5 fruit fly cellular contexts compared by ENCODE assay signal in the genomic region with DNA sequence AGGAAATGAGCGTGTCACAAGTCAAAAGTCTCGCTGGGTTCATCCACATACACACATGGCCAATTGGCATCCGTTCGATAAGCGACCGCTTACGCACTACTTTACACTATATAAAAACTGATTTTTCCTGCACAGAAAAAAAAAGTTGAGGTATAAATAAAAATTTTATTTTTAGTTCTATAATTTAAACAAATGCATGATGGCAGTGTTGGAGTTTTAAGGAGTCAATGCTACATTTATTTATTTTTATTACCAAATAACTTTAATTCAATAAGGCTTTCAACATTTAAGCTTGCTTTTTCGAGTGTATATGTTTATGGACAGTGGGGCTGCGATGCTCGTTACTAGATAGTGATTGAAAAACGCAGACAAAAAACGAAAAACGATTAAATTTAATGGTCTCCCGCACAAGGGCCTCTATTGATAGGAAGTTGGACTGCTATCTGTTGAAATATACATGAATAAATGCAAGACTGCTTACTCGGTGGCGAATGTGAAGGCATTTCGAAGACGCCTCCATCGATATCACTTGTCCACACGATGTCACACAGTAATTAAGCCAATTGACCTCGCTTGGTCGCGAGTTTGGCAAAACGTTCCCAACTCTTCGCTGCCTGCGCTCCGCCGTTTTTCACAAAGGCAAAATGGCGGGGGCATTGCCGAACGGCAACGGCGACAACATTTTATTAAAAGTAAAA.
TF ChIP-seq lines count a peak whose summit lies in the region.

No protein-coding gene starts in this region.

- TF ChIP-seq CTCF in whole organism, embryonic (GFP tag; optimal IDR thresholded peaks at IDR 0.05; lab: Kevin White, UChicago) = no peak

TF ChIP-seq in whole organism, adult, 20 proteins besides CTCF, POLR2A, EP300 and RAD21:
- TF ChIP-seq CG14711 (tag; optimal IDR thresholded peaks at IDR 0.05; lab: Kevin White, UChicago) (peak; percentile 25), CG12768 (GFP tag; optimal IDR thresholded peaks at IDR 0.05; lab: Kevin White, UChicago) (peak; percentile 18), Clk (GFP tag; optimal IDR thresholded peaks at IDR 0.05; lab: Kevin White, UChicago) (no peak), kay (GFP tag; lab: Kevin White, UChicago; ENCODE audit: borderline replicate concordance) (peak; percentile 61), CG7045 (GFP tag; optimal IDR thresholded peaks at IDR 0.05; lab: Kevin White, UChicago) (no peak), CG7101 (tag; optimal IDR thresholded peaks at IDR 0.05; lab: Kevin White, UChicago) (peak; percentile 18), CG33017 (tag; optimal IDR thresholded peaks at IDR 0.05; lab: Kevin White, UChicago) (peak; percentile 34), toe (GFP tag; optimal IDR thresholded peaks at IDR 0.05; lab: Kevin White, UChicago) (no peak), CG5204 (GFP tag; optimal IDR thresholded peaks at IDR 0.05; lab: Kevin White, UChicago) (no peak)
TF ChIP-seq in whole organism, adult: peak in this region for 5.

TF ChIP-seq in whole organism, embryonic, 481 proteins besides CTCF, POLR2A, EP300 and RAD21 (continues in another document):
- TF ChIP-seq Hmx (GFP tag; optimal IDR thresholded peaks at IDR 0.05; lab: Kevin White, UChicago) (no peak), CG8388 (GFP tag; optimal IDR thresholded peaks at IDR 0.05; lab: Kevin White, UChicago) (peak; percentile 88), fu2 (GFP tag; optimal IDR thresholded peaks at IDR 0.05; lab: Kevin White, UChicago) (no peak), Lhr (GFP tag; optimal IDR thresholded peaks at IDR 0.05; lab: Kevin White, UChicago) (peak; percentile 33), gfzf (GFP tag; optimal IDR thresholded peaks at IDR 0.05; lab: Kevin White, UChicago) (no peak), ham (GFP tag; IDR thresholded peaks at IDR 0.05; lab: Robert Waterston, UW) (no peak), Myb (GFP tag; optimal IDR thresholded peaks at IDR 0.05; lab: Kevin White, UChicago) (no peak), stc (GFP tag; IDR thresholded peaks at IDR 0.05; lab: Robert Waterston, UW) (peak; percentile 57), CG8281 (tag; optimal IDR thresholded peaks at IDR 0.05; lab: Kevin White, UChicago) (peak; percentile 47), cg (GFP tag; optimal IDR thresholded peaks at IDR 0.05; lab: Kevin White, UChicago) (no peak), CG11560 (tag; IDR thresholded peaks at IDR 0.05; lab: Robert Waterston, UW) (0 out of 3 replicates have a peak, but pooled peaks have one; percentile 13), CG11696 (GFP tag; IDR thresholded peaks at IDR 0.05; lab: Robert Waterston, UW) (peak; percentile 47; the same call in 1 of the 2 replicates), CG3407 (GFP tag; optimal IDR thresholded peaks at IDR 0.05; lab: Kevin White, UChicago) (peak; percentile 62), CG3065 (GFP tag; optimal IDR thresholded peaks at IDR 0.05; lab: Kevin White, UChicago) (no peak), Gsc (GFP tag; IDR thresholded peaks at IDR 0.05; lab: Robert Waterston, UW) (no peak), ro (GFP tag; IDR thresholded peaks at IDR 0.05; lab: Robert Waterston, UW) (peak; percentile 9; the same call in 1 of the 2 replicates), p53 (GFP tag; optimal IDR thresholded peaks at IDR 0.05; lab: Kevin White, UChicago) (no peak), ssp (GFP tag; IDR thresholded peaks at IDR 0.05; lab: Robert Waterston, UW) (peak; percentile 45; the same call in 1 of the 2 replicates)

TF ChIP-seq in whole organism, prepupa, 60 proteins besides CTCF, POLR2A, EP300 and RAD21 (continues in another document):
- peak; percentile 41 for TF ChIP-seq CG8319 (GFP tag; optimal IDR thresholded peaks at IDR 0.05; lab: Kevin White, UChicago)
- TF ChIP-seq Eip93F (GFP tag; optimal IDR thresholded peaks at IDR 0.05; lab: Kevin White, UChicago) = no peak
- TF ChIP-seq dsx (GFP tag; optimal IDR thresholded peaks at IDR 0.05; lab: Kevin White, UChicago; ENCODE audit: poor library complexity, severe bottlenecking) = peak; percentile 83
- peak; percentile 54 for TF ChIP-seq CG11762 (GFP tag; optimal IDR thresholded peaks at IDR 0.05; lab: Kevin White, UChicago; ENCODE audit: insufficient read depth)
- peak; percentile 64 for TF ChIP-seq CG16779 (tag; optimal IDR thresholded peaks at IDR 0.05; lab: Kevin White, UChicago)
- TF ChIP-seq CG11902 (GFP tag; optimal IDR thresholded peaks at IDR 0.05; lab: Kevin White, UChicago) = peak; percentile 34
- TF ChIP-seq eg (GFP tag; IDR thresholded peaks at IDR 0.05; lab: Robert Waterston, UW) = peak; percentile 85
- TF ChIP-seq Hr4 (GFP tag; optimal IDR thresholded peaks at IDR 0.05; lab: Kevin White, UChicago) = peak; percentile 86
- TF ChIP-seq Eip78C (GFP tag; lab: Kevin White, UChicago) = peak; percentile 94
- TF ChIP-seq Hr38 (GFP tag; optimal IDR thresholded peaks at IDR 0.05; lab: Kevin White, UChicago) = no peak
- peak; percentile 41 for TF ChIP-seq Sox15 (GFP tag; optimal IDR thresholded peaks at IDR 0.05; lab: Kevin White, UChicago)
- TF ChIP-seq CG6808 (GFP tag; optimal IDR thresholded peaks at IDR 0.05; lab: Kevin White, UChicago) = peak; percentile 76
- peak; percentile 87 for TF ChIP-seq CG6163 (GFP tag; IDR thresholded peaks at IDR 0.05; lab: Robert Waterston, UW)
- peak; percentile 25 for TF ChIP-seq Ets21C (GFP tag; optimal IDR thresholded peaks at IDR 0.05; lab: Kevin White, UChicago)
- TF ChIP-seq CG4318 (GFP tag; optimal IDR thresholded peaks at IDR 0.05; lab: Kevin White, UChicago) = peak; percentile 38
- peak; percentile 38 for TF ChIP-seq CG31627 (GFP tag; optimal IDR thresholded peaks at IDR 0.05; lab: Kevin White, UChicago)
- peak; percentile 83 for TF ChIP-seq CG32006 (GFP tag; optimal IDR thresholded peaks at IDR 0.05; lab: Kevin White, UChicago)
- no peak for TF ChIP-seq vri (GFP tag; optimal IDR thresholded peaks at IDR 0.05; lab: Kevin White, UChicago)
- TF ChIP-seq CG7368 (GFP tag; optimal IDR thresholded peaks at IDR 0.05; lab: Kevin White, UChicago) = peak; percentile 51

TF ChIP-seq in whole organism, pupa, 21 proteins besides CTCF, POLR2A, EP300 and RAD21 (continues in another document):
- TF ChIP-seq CG4496 (GFP tag; IDR thresholded peaks at IDR 0.05; lab: Robert Waterston, UW) (peak; percentile 87), Pif1B (GFP tag; optimal IDR thresholded peaks at IDR 0.05; lab: Kevin White, UChicago) (peak; percentile 64), Pif1A (GFP tag; optimal IDR thresholded peaks at IDR 0.05; lab: Kevin White, UChicago) (peak; percentile 71), CG10348 (GFP tag; IDR thresholded peaks at IDR 0.05; lab: Robert Waterston, UW) (0 out of 2 replicates have a peak, but pooled peaks have one; percentile 17), CG15710 (tag; optimal IDR thresholded peaks at IDR 0.05; lab: Kevin White, UChicago) (peak; percentile 86), EcR (GFP tag; optimal IDR thresholded peaks at IDR 0.05; lab: Kevin White, UChicago) (peak; percentile 46), CG13204 (GFP tag; optimal IDR thresholded peaks at IDR 0.05; lab: Kevin White, UChicago) (peak; percentile 21), CG34367 (tag; optimal IDR thresholded peaks at IDR 0.05; lab: Kevin White, UChicago) (peak; percentile 78), rn (GFP tag; IDR thresholded peaks at IDR 0.05; lab: Robert Waterston, UW) (peak; percentile 46; the same call in 1 of the 2 replicates), CG8301 (tag; optimal IDR thresholded peaks at IDR 0.05; lab: Kevin White, UChicago) (peak; percentile 79), D1 (tag; optimal IDR thresholded peaks at IDR 0.05; lab: Kevin White, UChicago) (peak; percentile 66), CG17806 (tag; optimal IDR thresholded peaks at IDR 0.05; lab: Kevin White, UChicago) (peak; percentile 86), fd96Ca (GFP tag; IDR thresholded peaks at IDR 0.05; lab: Robert Waterston, UW) (no peak), CG12605 (GFP tag; IDR thresholded peaks at IDR 0.05; lab: Robert Waterston, UW) (peak; percentile 72), Ets98B (GFP tag; IDR thresholded peaks at IDR 0.05; lab: Robert Waterston, UW) (peak; percentile 82), gl (tag; optimal IDR thresholded peaks at IDR 0.05; lab: Kevin White, UChicago) (peak; percentile 48), Snoo (tag; optimal IDR thresholded peaks at IDR 0.05; lab: Kevin White, UChicago) (peak; percentile 39), CG14655 (GFP tag; optimal IDR thresholded peaks at IDR 0.05; lab: Kevin White, UChicago) (peak; percentile 83), CG32121 (GFP tag; IDR thresholded peaks at IDR 0.05; lab: Robert Waterston, UW) (peak; percentile 81), CG8159 (tag; optimal IDR thresholded peaks at IDR 0.05; lab: Kevin White, UChicago) (peak; percentile 85)

TF ChIP-seq in whole organism, wandering third instar larva, 38 proteins besides CTCF, POLR2A, EP300 and RAD21:
- TF ChIP-seq psq (GFP tag; optimal IDR thresholded peaks at IDR 0.05; lab: Kevin White, UChicago) = peak; percentile 24
- peak; percentile 5 for TF ChIP-seq Hnf4 (GFP tag; optimal IDR thresholded peaks at IDR 0.05; lab: Kevin White, UChicago)
- TF ChIP-seq h (GFP tag; optimal IDR thresholded peaks at IDR 0.05; lab: Kevin White, UChicago) = peak; percentile 9
- TF ChIP-seq foxo (GFP tag; optimal IDR thresholded peaks at IDR 0.05; lab: Kevin White, UChicago) = peak in 1 of 2 experiments; percentile 50
- TF ChIP-seq ey (GFP tag; optimal IDR thresholded peaks at IDR 0.05; lab: Kevin White, UChicago) = no peak
- peak; percentile 29 for TF ChIP-seq HLH106 (tag; optimal IDR thresholded peaks at IDR 0.05; lab: Kevin White, UChicago)
- peak; percentile 21 for TF ChIP-seq br (GFP tag; optimal IDR thresholded peaks at IDR 0.05; lab: Kevin White, UChicago)
- TF ChIP-seq Abd-B (GFP tag; optimal IDR thresholded peaks at IDR 0.05; lab: Kevin White, UChicago) = no peak
- peak; percentile 0 for TF ChIP-seq sv (GFP tag; optimal IDR thresholded peaks at IDR 0.05; lab: Kevin White, UChicago)
- no peak for TF ChIP-seq Vsx2 (GFP tag; optimal IDR thresholded peaks at IDR 0.05; lab: Kevin White, UChicago; ENCODE audit: partially characterized antibody)
- peak; percentile 24 for TF ChIP-seq fru (GFP tag; optimal IDR thresholded peaks at IDR 0.05; lab: Kevin White, UChicago)
- peak; percentile 43 for TF ChIP-seq rgr (GFP tag; optimal IDR thresholded peaks at IDR 0.05; lab: Kevin White, UChicago)
- TF ChIP-seq brk (GFP tag; optimal IDR thresholded peaks at IDR 0.05; lab: Kevin White, UChicago) = no peak
- no peak for TF ChIP-seq CG9705 (GFP tag; optimal IDR thresholded peaks at IDR 0.05; lab: Kevin White, UChicago)
- peak; percentile 29 for TF ChIP-seq Sp1 (GFP tag; optimal IDR thresholded peaks at IDR 0.05; lab: Kevin White, UChicago)
